Fruit fly (Drosophila melanogaster) whole organism, embryonic: ENCODE measurements around the gene Pebp1.

Experiments
- CG11723 ChIP-seq: fragments of 200-800 bp; sonication (Bioruptor generic); optimal IDR thresholded peaks from 2 replicates; lab custom pipeline; 2017; ENCODE audit warnings: missing biosample characterization, mild to moderate bottlenecking, missing genetic modification characterization
- CG12659 ChIP-seq: fragments of 200-800 bp; sonication (Bioruptor generic); optimal IDR thresholded peaks from 3 replicates; lab custom pipeline; 2017; ENCODE audit warnings: mild to moderate bottlenecking, missing biosample characterization, missing genetic modification reagents, missing genetic modification characterization
- CG16863 ChIP-seq: fragments of 200-800 bp; sonication (Bioruptor generic); optimal IDR thresholded peaks from 3 replicates; lab custom pipeline; 2016; ENCODE audit warnings: missing biosample characterization, missing genetic modification characterization
- CG17612 ChIP-seq: fragments of 200-800 bp; sonication (Bioruptor generic); IDR thresholded peaks from 2 replicates; pipeline ENCODE4 v1.3.6; 2022; ENCODE audit warnings: missing biosample characterization, missing genetic modification characterization
- CG1832 ChIP-seq: fragments of 200-800 bp; sonication (Bioruptor generic); optimal IDR thresholded peaks from 2 replicates; lab custom pipeline; 2017; ENCODE audit warnings: missing biosample characterization, mild to moderate bottlenecking, missing genetic modification characterization, inconsistent platforms
- CG2199 ChIP-seq: fragments of 200-800 bp; sonication (Bioruptor generic); IDR thresholded peaks from 3 replicates; pipeline ENCODE4 v1.3.6; 2022; ENCODE audit warnings: missing biosample characterization, missing genetic modification characterization
- CG30403 ChIP-seq: fragments of 200-800 bp; sonication (Bioruptor generic); optimal IDR thresholded peaks from 3 replicates; lab custom pipeline; 2016; ENCODE audit warnings: missing biosample characterization, missing genetic modification characterization
- CG33557 ChIP-seq: fragments of 200-800 bp; sonication (Bioruptor generic); optimal IDR thresholded peaks from 2 replicates; lab custom pipeline; 2019; ENCODE audit warnings: missing biosample characterization, mild to moderate bottlenecking, missing genetic modification characterization, moderate library complexity
- CG3407 ChIP-seq: fragments of 200-800 bp; sonication (Bioruptor generic); optimal IDR thresholded peaks from 2 replicates; lab custom pipeline; 2018; ENCODE audit warnings: missing biosample characterization, mild to moderate bottlenecking, missing genetic modification characterization
- CG4424 ChIP-seq: fragments of 200-800 bp; sonication (Bioruptor generic); optimal IDR thresholded peaks from 3 replicates; lab custom pipeline; 2016; ENCODE audit warnings: missing biosample characterization, missing genetic modification characterization
- CG4617 ChIP-seq: fragments of 200-800 bp; sonication (Bioruptor generic); optimal IDR thresholded peaks from 3 replicates; lab custom pipeline; 2016; ENCODE audit warnings: missing biosample characterization, missing genetic modification characterization, borderline replicate concordance
- CG4707 ChIP-seq: fragments of 200-800 bp; sonication (Bioruptor generic); optimal IDR thresholded peaks from 2 replicates; lab custom pipeline; 2018; ENCODE audit warnings: missing biosample characterization, mild to moderate bottlenecking, missing genetic modification characterization, moderate library complexity
- CG6765 ChIP-seq: fragments of 200-800 bp; sonication (Bioruptor generic); optimal IDR thresholded peaks from 3 replicates; lab custom pipeline; 2017; ENCODE audit warnings: missing biosample characterization, mild to moderate bottlenecking, missing genetic modification characterization
- CG6791 ChIP-seq: fragments of 200-800 bp; sonication (Bioruptor generic); IDR thresholded peaks from 3 replicates; pipeline ENCODE4 v1.3.6; 2022; ENCODE audit warnings: missing biosample characterization, missing genetic modification characterization; ENCODE audit not compliant: partially characterized antibody
- Dref ChIP-seq: fragments of 200-800 bp; sonication (Bioruptor generic); IDR thresholded peaks from 2 replicates; pipeline ENCODE4 v1.3.6; 2022; ENCODE audit warnings: missing biosample characterization, missing genetic modification characterization
- Ets97D ChIP-seq: fragments of 200-800 bp; sonication (Bioruptor generic); optimal IDR thresholded peaks from 3 replicates; lab custom pipeline; 2016; ENCODE audit warnings: missing biosample characterization, missing genetic modification characterization
- Gsc ChIP-seq: fragments of 200-800 bp; sonication (Bioruptor generic); IDR thresholded peaks from 2 replicates; pipeline ENCODE4 v1.3.6; 2022; ENCODE audit warnings: missing biosample characterization, missing genetic modification characterization
- MTF-1 ChIP-seq: fragments of 200-800 bp; sonication (Bioruptor generic); optimal IDR thresholded peaks from 2 replicates; lab custom pipeline; 2018; ENCODE audit warnings: missing biosample characterization, mild to moderate bottlenecking, missing genetic modification characterization, borderline replicate concordance
- Med ChIP-seq: fragments of 200-800 bp; sonication (Bioruptor generic); peaks from one replicate; lab custom pipeline; 2016; ENCODE audit warnings: missing biosample characterization, missing genetic modification characterization, mild to moderate bottlenecking, inconsistent platforms, moderate library complexity
- Nf-YC ChIP-seq: fragments of 200-800 bp; optimal IDR thresholded peaks from 3 replicates; lab custom pipeline; 2019; ENCODE audit warnings: missing biosample characterization, mild to moderate bottlenecking, missing genetic modification characterization, moderate library complexity
- Oaz ChIP-seq: fragments of 200-800 bp; sonication (Bioruptor generic); IDR thresholded peaks from 2 replicates; pipeline ENCODE4 v1.3.6; 2022; ENCODE audit warnings: missing biosample characterization, missing genetic modification characterization
- Opbp ChIP-seq: fragments of 200-800 bp; sonication (Bioruptor generic); IDR thresholded peaks from 3 replicates; pipeline ENCODE4 v1.3.6; 2022; ENCODE audit warnings: missing biosample characterization, missing genetic modification characterization; ENCODE audit not compliant: partially characterized antibody
- Ravus ChIP-seq: fragments of 200-800 bp; sonication (Bioruptor generic); IDR thresholded peaks from 2 replicates; pipeline ENCODE4 v1.3.6; 2022; ENCODE audit warnings: missing biosample characterization, missing genetic modification characterization
- Sin3A ChIP-seq: fragments of >200 bp; optimal IDR thresholded peaks from 2 replicates; lab custom pipeline; 2018
- Trl ChIP-seq, 3 experiments: fragments of >200 bp in 2 of 3; fragments of 200-800 bp in 1 of 3; sonication (Bioruptor generic) in 1 of 3; optimal IDR thresholded peaks; 2 replicates in 1 of 3; 3 replicates in 2 of 3; lab custom pipeline; 2016 to 2017; ENCODE audit warnings: missing biosample characterization in 1 of 3, missing genetic modification characterization in 1 of 3
- Xrp1 ChIP-seq: fragments of 200-800 bp; sonication (Bioruptor generic); IDR thresholded peaks from 2 replicates; pipeline ENCODE4 v1.3.6; 2022; ENCODE audit warnings: missing biosample characterization, missing genetic modification characterization
- abd-A ChIP-seq: fragments of 200-800 bp; sonication (Bioruptor generic); optimal IDR thresholded peaks from 3 replicates; lab custom pipeline; 2019; ENCODE audit warnings: missing biosample characterization, mild to moderate bottlenecking, missing genetic modification characterization, moderate library complexity
- aop ChIP-seq: fragments of 200-800 bp; sonication (Bioruptor generic); IDR thresholded peaks from 2 replicates; pipeline ENCODE4 v1.3.6; 2022; ENCODE audit warnings: missing biosample characterization, missing genetic modification characterization
- cg ChIP-seq: fragments of 200-800 bp; sonication (Bioruptor generic); optimal IDR thresholded peaks from 3 replicates; lab custom pipeline; 2019; ENCODE audit warnings: missing biosample characterization, mild to moderate bottlenecking, missing genetic modification characterization, moderate library complexity
- ci ChIP-seq: fragments of 200-800 bp; sonication (Bioruptor generic); IDR thresholded peaks from 3 replicates; pipeline ENCODE4 v1.3.6; 2022; ENCODE audit warnings: missing biosample characterization, missing genetic modification characterization
- emc ChIP-seq: fragments of 200-800 bp; sonication (Bioruptor generic); optimal IDR thresholded peaks from 2 replicates; lab custom pipeline; 2016; ENCODE audit warnings: missing biosample characterization, missing genetic modification characterization
- ewg ChIP-seq: fragments of 200-800 bp; sonication (Bioruptor generic); optimal IDR thresholded peaks from 3 replicates; lab custom pipeline; 2017; ENCODE audit warnings: mild to moderate bottlenecking, missing biosample characterization, missing genetic modification reagents, missing genetic modification characterization
- ftz-f1 ChIP-seq: fragments of 200-800 bp; sonication (Bioruptor generic); optimal IDR thresholded peaks from 2 replicates; lab custom pipeline; 2016; ENCODE audit warnings: missing biosample characterization, missing genetic modification characterization
- gfzf ChIP-seq: fragments of 200-800 bp; sonication (Bioruptor generic); optimal IDR thresholded peaks from 2 replicates; lab custom pipeline; 2016; ENCODE audit warnings: missing biosample characterization, mild to moderate bottlenecking, missing genetic modification characterization, moderate library complexity
- grn ChIP-seq: fragments of 200-800 bp; sonication (Bioruptor generic); optimal IDR thresholded peaks from 3 replicates; lab custom pipeline; 2017; ENCODE audit warnings: missing biosample characterization, missing genetic modification characterization
- luna ChIP-seq: fragments of 200-800 bp; sonication (Bioruptor generic); optimal IDR thresholded peaks from 2 replicates; lab custom pipeline; 2016; ENCODE audit warnings: missing biosample characterization, missing genetic modification characterization
- nmo ChIP-seq: fragments of 200-800 bp; sonication (Bioruptor generic); optimal IDR thresholded peaks from 2 replicates; lab custom pipeline; 2018; ENCODE audit warnings: missing biosample characterization, mild to moderate bottlenecking, missing genetic modification characterization, moderate library complexity
- odd ChIP-seq: fragments of 200-800 bp; sonication (Bioruptor generic); optimal IDR thresholded peaks from 2 replicates; lab custom pipeline; 2017; ENCODE audit warnings: missing biosample characterization, mild to moderate bottlenecking, missing genetic modification characterization
- pb ChIP-seq: fragments of 200-800 bp; sonication (Bioruptor generic); optimal IDR thresholded peaks from 3 replicates; lab custom pipeline; 2016; ENCODE audit warnings: missing biosample characterization, missing genetic modification characterization
- pnt ChIP-seq: fragments of 200-800 bp; sonication (Bioruptor generic); optimal IDR thresholded peaks from 3 replicates; lab custom pipeline; 2016; ENCODE audit warnings: missing biosample characterization, missing genetic modification characterization
- pum ChIP-seq: fragments of 200-800 bp; sonication (Bioruptor generic); optimal IDR thresholded peaks from 2 replicates; lab custom pipeline; 2016; ENCODE audit warnings: missing biosample characterization, missing genetic modification characterization
- sens ChIP-seq: fragments of 200-800 bp; sonication (Bioruptor generic); peaks from one replicate; lab custom pipeline; 2016; ENCODE audit warnings: missing biosample characterization, missing genetic modification characterization
- sens-2 ChIP-seq: fragments of 200-800 bp; sonication (Bioruptor generic); IDR thresholded peaks from 2 replicates; pipeline ENCODE4 v1.3.6; 2022; ENCODE audit warnings: missing biosample characterization, missing genetic modification characterization
- sim ChIP-seq: fragments of 200-800 bp; sonication (Bioruptor generic); IDR thresholded peaks from 2 replicates; pipeline ENCODE4 v1.3.6; 2022; ENCODE audit warnings: missing biosample characterization, missing genetic modification characterization
- sima ChIP-seq: fragments of 200-800 bp; sonication (Bioruptor generic); optimal IDR thresholded peaks from 2 replicates; lab custom pipeline; 2016; ENCODE audit warnings: missing biosample characterization, missing genetic modification characterization
- unc-4 ChIP-seq: fragments of 200-800 bp; sonication (Bioruptor generic); IDR thresholded peaks from 2 replicates; pipeline ENCODE4 v1.3.6; 2022; ENCODE audit warnings: missing biosample characterization, missing genetic modification characterization; ENCODE audit not compliant: partially characterized antibody
- vvl ChIP-seq: fragments of 200-800 bp; sonication (Bioruptor generic); IDR thresholded peaks from 2 replicates; pipeline ENCODE4 v1.3.6; 2022; ENCODE audit warnings: missing biosample characterization, missing genetic modification characterization

Pebp1 gene

dm6 chr3R:22468829-22469487 lies 3.1 kb downstream of the Pebp1 start (continued):
- TF ChIP-seq ftz-f1 (GFP tag; lab: Kevin White, UChicago) (peak; percentile 7), CG4617 (GFP tag; lab: Kevin White, UChicago) (peak; percentile 43), unc-4 (GFP tag; lab: Robert Waterston, UW) (no peak), pnt (GFP tag; lab: Kevin White, UChicago) (peak; percentile 85), CG11723 (GFP tag; lab: Kevin White, UChicago) (peak; percentile 64), sens (peak; percentile 96), sens-2 (GFP tag; lab: Robert Waterston, UW) (peak; percentile 65; the same call in 1 of the 2 replicates), Dref (GFP tag; lab: Robert Waterston, UW) (no peak; the same call in 1 of the 2 replicates), CG6791 (GFP tag; lab: Robert Waterston, UW) (no peak), grn (GFP tag; lab: Kevin White, UChicago) (no peak), CG30403 (GFP tag; lab: Kevin White, UChicago) (peak; percentile 89), Nf-YC (tag; lab: Kevin White, UChicago) (peak; percentile 78)
- TF ChIP-seq, all 482 proteins: peak for 368

- TF ChIP-seq abd-A (tag; lab: Kevin White, UChicago), result no peak
- TF ChIP-seq nmo (GFP tag; lab: Kevin White, UChicago), result no peak
- TF ChIP-seq Trl (optimal IDR thresholded peaks at IDR 0.05; lab: Kevin White, UChicago), result peak; percentile 39 to 56
- no peak for TF ChIP-seq Trl (GFP tag; optimal IDR thresholded peaks at IDR 0.05; lab: Kevin White, UChicago)
- 0 out of 2 replicates have a peak, but pooled peaks have one; percentile 9 for TF ChIP-seq Oaz (GFP tag; lab: Robert Waterston, UW)
- 0 out of 2 replicates have a peak, but pooled peaks have one; percentile 16 for TF ChIP-seq Dref (GFP tag; lab: Robert Waterston, UW)
- no peak for TF ChIP-seq pum (GFP tag; lab: Kevin White, UChicago)
- peak; percentile 89 for TF ChIP-seq ewg
- TF ChIP-seq Gsc, result no peak
- no peak for TF ChIP-seq CG16863 (GFP tag; lab: Kevin White, UChicago)
- no peak for TF ChIP-seq aop
- TF ChIP-seq odd (GFP tag; lab: Kevin White, UChicago), result no peak
- TF ChIP-seq Sin3A (lab: Kevin White, UChicago), result no peak
- peak; percentile 35 for TF ChIP-seq CG1832 (GFP tag; lab: Kevin White, UChicago)
- TF ChIP-seq Ets97D, result peak; percentile 19
- TF ChIP-seq CG33557, result no peak
- no peak for TF ChIP-seq gfzf (GFP tag; lab: Kevin White, UChicago)
- TF ChIP-seq ci (GFP tag; lab: Robert Waterston, UW), result peak; percentile 18; the same call in 1 of the 3 replicates
- TF ChIP-seq CG4424 (GFP tag; lab: Kevin White, UChicago), result no peak
- TF ChIP-seq CG3407 (GFP tag; lab: Kevin White, UChicago), result no peak
- no peak for TF ChIP-seq CG4707 (GFP tag; lab: Kevin White, UChicago)
- TF ChIP-seq luna, result no peak
- no peak for TF ChIP-seq MTF-1 (GFP tag; lab: Kevin White, UChicago)
- TF ChIP-seq CG2199, result no peak
- no peak for TF ChIP-seq emc (GFP tag; lab: Kevin White, UChicago)
- TF ChIP-seq sim, result no peak
- TF ChIP-seq sima (GFP tag; lab: Kevin White, UChicago), result no peak
- TF ChIP-seq pb (GFP tag; lab: Kevin White, UChicago), result no peak
- no peak for TF ChIP-seq Ravus (GFP tag; lab: Robert Waterston, UW)
- TF ChIP-seq CG17612 (GFP tag; lab: Robert Waterston, UW), result no peak
- TF ChIP-seq vvl (GFP tag; lab: Robert Waterston, UW), result no peak
- peak; percentile 48 for TF ChIP-seq cg (GFP tag; lab: Kevin White, UChicago)
- peak; percentile 26 for TF ChIP-seq Med (GFP tag; lab: Kevin White, UChicago)
- peak; percentile 3 for TF ChIP-seq CG12659
- TF ChIP-seq CG6765 (GFP tag; lab: Kevin White, UChicago), result peak; percentile 18
- TF ChIP-seq Opbp, result peak; percentile 66
- no peak for TF ChIP-seq Xrp1 (GFP tag; lab: Robert Waterston, UW)
Measured at dm6 chr3R:22470064-22470463, 4.2 kb downstream of the Pebp1 start.
